Fruit fly (Drosophila melanogaster) whole organism, wandering third instar larva: Measurements from ENCODE around the gene ro.
A peak's percentile ranks its signal among the peaks of the same experiment; 100 is the strongest.

Experiments
- Abd-B ChIP-seq: fragments of >200 bp; optimal IDR thresholded peaks from 2 replicates; lab custom pipeline; 2017; ENCODE audit warnings: missing biosample characterization, missing genetic modification characterization
- CG32264 ChIP-seq: fragments of 200-800 bp; sonication (Bioruptor generic); optimal IDR thresholded peaks from 2 replicates; lab custom pipeline; 2016; ENCODE audit warnings: missing biosample characterization, missing genetic modification characterization
- CG9705 ChIP-seq: fragments of 200-800 bp; sonication (Bioruptor generic); optimal IDR thresholded peaks from 2 replicates; lab custom pipeline; 2018; ENCODE audit warnings: missing biosample characterization, mild to moderate bottlenecking, missing genetic modification characterization
- CrebA ChIP-seq: fragments of 200-800 bp; sonication (Bioruptor generic); optimal IDR thresholded peaks from 2 replicates; lab custom pipeline; 2016; ENCODE audit warnings: missing biosample characterization, mild to moderate bottlenecking, missing genetic modification characterization, borderline replicate concordance
- Dfd ChIP-seq: fragments of >200 bp; optimal IDR thresholded peaks from 2 replicates; lab custom pipeline; 2017; ENCODE audit warnings: missing biosample characterization, missing genetic modification characterization
- Dif ChIP-seq: fragments of 200-275, 200-300 bp; sonication (Bioruptor generic); optimal IDR thresholded peaks from 2 replicates; lab custom pipeline; 2018; ENCODE audit warnings: missing biosample characterization, missing genetic modification characterization; ENCODE audit not compliant: partially characterized antibody
- HLH106 ChIP-seq: fragments of 200-800 bp; optimal IDR thresholded peaks from 3 replicates; lab custom pipeline; 2019; ENCODE audit warnings: missing biosample characterization, mild to moderate bottlenecking, missing genetic modification characterization, moderate library complexity
- Hnf4 ChIP-seq: fragments of 200-800 bp; sonication (Bioruptor generic); optimal IDR thresholded peaks from 2 replicates; lab custom pipeline; 2016; ENCODE audit warnings: missing biosample characterization, mild to moderate bottlenecking, missing genetic modification characterization
- Hr78 ChIP-seq: fragments of >200 bp; optimal IDR thresholded peaks from 2 replicates; lab custom pipeline; 2017; ENCODE audit warnings: missing biosample characterization, missing genetic modification characterization
- Mio ChIP-seq: sonication (Bioruptor generic); optimal IDR thresholded peaks from 2 replicates; lab custom pipeline; 2016; ENCODE audit warnings: missing biosample characterization, missing genetic modification characterization
- Myc ChIP-seq: fragments of >200 bp; optimal IDR thresholded peaks from 2 replicates; lab custom pipeline; 2017
- N ChIP-seq: fragments of >200 bp; optimal IDR thresholded peaks from 2 replicates; lab custom pipeline; 2018; ENCODE audit warnings: missing biosample characterization, missing external identifiers, missing genetic modification characterization
- OdsH ChIP-seq: fragments of 200-800 bp; sonication (Bioruptor generic); optimal IDR thresholded peaks from 2 replicates; lab custom pipeline; 2016; ENCODE audit warnings: missing biosample characterization, mild to moderate bottlenecking, missing genetic modification characterization
- Rel ChIP-seq, 2 experiments: fragments of 200-800 bp; sonication (Bioruptor generic) in 1 of 2; optimal IDR thresholded peaks; 2 replicates in 1 of 2; 3 replicates in 1 of 2; lab custom pipeline; 2016 to 2019; ENCODE audit warnings: mild to moderate bottlenecking in 2 of 2, missing biosample characterization in 2 of 2, missing genetic modification characterization in 2 of 2, moderate library complexity in 1 of 2
- Sp1 ChIP-seq: fragments of 200-800 bp; sonication (Bioruptor generic); optimal IDR thresholded peaks from 3 replicates; lab custom pipeline; 2019; ENCODE audit warnings: missing biosample characterization, mild to moderate bottlenecking, missing genetic modification characterization, moderate library complexity
- Vsx2 ChIP-seq: fragments of 200-300, 225-300 bp; sonication (Bioruptor generic); optimal IDR thresholded peaks from 2 replicates; lab custom pipeline; 2018; ENCODE audit warnings: missing biosample characterization, missing genetic modification characterization; ENCODE audit not compliant: partially characterized antibody
- br ChIP-seq: fragments of 200-800 bp; sonication (Bioruptor generic); optimal IDR thresholded peaks from 2 replicates; lab custom pipeline; 2016; ENCODE audit warnings: missing biosample characterization, missing genetic modification characterization
- brk ChIP-seq: fragments of 200-800 bp; sonication (Bioruptor generic); optimal IDR thresholded peaks from 2 replicates; lab custom pipeline; 2016; ENCODE audit warnings: missing biosample characterization, mild to moderate bottlenecking, missing genetic modification characterization
- dl ChIP-seq, 2 experiments: fragments of 175-275, 200-275 bp in 1 of 2; fragments of 200-275 bp in 1 of 2; sonication (Bioruptor generic); optimal IDR thresholded peaks; lab custom pipeline; 2018; ENCODE audit warnings: mild to moderate bottlenecking in 2 of 2, missing biosample characterization in 2 of 2, missing genetic modification characterization in 2 of 2, moderate library complexity in 2 of 2; ENCODE audit not compliant: partially characterized antibody in 2 of 2, insufficient read depth in 1 of 2
- dmrt93B ChIP-seq: fragments of 200-800 bp; sonication (Bioruptor generic); optimal IDR thresholded peaks from 2 replicates; lab custom pipeline; 2018; ENCODE audit warnings: missing biosample characterization, mild to moderate bottlenecking, missing genetic modification characterization
- dsf ChIP-seq: sonication (Bioruptor generic); optimal IDR thresholded peaks from 2 replicates; lab custom pipeline; 2016; ENCODE audit warnings: missing biosample characterization, missing genetic modification characterization, borderline replicate concordance
- ey ChIP-seq: fragments of 200-800 bp; sonication (Bioruptor generic); optimal IDR thresholded peaks from 2 replicates; lab custom pipeline; 2016; ENCODE audit warnings: missing biosample characterization, missing genetic modification characterization
- foxo ChIP-seq, 2 experiments: fragments of 200-800 bp; sonication (Bioruptor generic); optimal IDR thresholded peaks; 2 replicates in 1 of 2; 3 replicates in 1 of 2; lab custom pipeline; 2016 to 2017; ENCODE audit warnings: missing biosample characterization in 2 of 2, missing genetic modification characterization in 2 of 2
- fru ChIP-seq: fragments of 200-800 bp; sonication (Bioruptor generic); optimal IDR thresholded peaks from 3 replicates; lab custom pipeline; 2016; ENCODE audit warnings: missing biosample characterization, mild to moderate bottlenecking, missing genetic modification characterization
- h ChIP-seq: fragments of 200-800 bp; sonication (Bioruptor generic); optimal IDR thresholded peaks from 3 replicates; lab custom pipeline; 2016; ENCODE audit warnings: missing biosample characterization, mild to moderate bottlenecking, missing genetic modification characterization
- jim ChIP-seq: fragments of 175-275, 200-325 bp; sonication (Bioruptor generic); optimal IDR thresholded peaks from 2 replicates; lab custom pipeline; 2016; ENCODE audit warnings: missing biosample characterization, mild to moderate bottlenecking, missing genetic modification characterization
- psq ChIP-seq: fragments of 200-800 bp; sonication (Bioruptor generic); optimal IDR thresholded peaks from 3 replicates; lab custom pipeline; 2017; ENCODE audit warnings: missing biosample characterization, mild to moderate bottlenecking, missing genetic modification characterization, moderate library complexity
- rgr ChIP-seq: fragments of 200-800 bp; sonication (Bioruptor generic); optimal IDR thresholded peaks from 3 replicates; lab custom pipeline; 2016; ENCODE audit warnings: missing biosample characterization, mild to moderate bottlenecking, missing genetic modification characterization
- sage ChIP-seq: fragments of 200-800 bp; sonication (Bioruptor generic); optimal IDR thresholded peaks from 2 replicates; lab custom pipeline; 2016; ENCODE audit warnings: missing biosample characterization, mild to moderate bottlenecking, missing genetic modification characterization
- tai ChIP-seq: sonication (Bioruptor generic); optimal IDR thresholded peaks from 2 replicates; lab custom pipeline; 2016; ENCODE audit warnings: missing biosample characterization, missing genetic modification characterization
- usp ChIP-seq: fragments of >200 bp; optimal IDR thresholded peaks from 2 replicates; lab custom pipeline; 2017; ENCODE audit warnings: missing biosample characterization, missing genetic modification characterization

The ro gene

DNA sequence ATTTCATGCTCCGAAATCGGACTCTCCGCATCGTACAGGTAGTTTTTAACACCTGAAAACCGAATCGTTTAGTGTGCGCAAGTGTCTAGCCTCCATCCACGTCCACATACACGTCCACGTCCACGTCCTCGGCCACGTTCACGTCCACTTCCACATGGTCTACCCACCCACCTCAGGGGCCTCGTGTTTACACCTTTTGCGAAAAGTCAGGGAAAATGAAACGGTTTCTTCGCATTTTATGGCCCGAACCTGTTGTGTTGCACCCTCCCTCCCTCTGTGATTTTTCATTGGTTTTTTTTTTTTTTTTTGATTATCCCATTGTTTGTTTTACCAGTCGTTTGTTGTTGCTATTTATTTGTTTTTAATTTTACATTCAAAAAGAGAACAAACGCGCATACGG, 6.2 kb upstream of the ro start:
- no peak for TF ChIP-seq Dif (GFP tag; lab: Kevin White, UChicago)
- TF ChIP-seq ey = no peak
- no peak for TF ChIP-seq rgr (GFP tag; lab: Kevin White, UChicago)
- no peak for TF ChIP-seq Myc (lab: Kevin White, UChicago)
- TF ChIP-seq N (GFP tag; lab: Kevin White, UChicago) = no peak
- TF ChIP-seq tai (GFP tag; lab: Kevin White, UChicago) = no peak
- TF ChIP-seq Hr78 (GFP tag; lab: Kevin White, UChicago) = no peak
- TF ChIP-seq Vsx2 (GFP tag; lab: Kevin White, UChicago) = no peak
- TF ChIP-seq brk (GFP tag; lab: Kevin White, UChicago) = no peak
- no peak for TF ChIP-seq Hnf4 (GFP tag; lab: Kevin White, UChicago)
- no peak for TF ChIP-seq psq (GFP tag; lab: Kevin White, UChicago)
- TF ChIP-seq CrebA (GFP tag; lab: Kevin White, UChicago) = no peak

DNA sequence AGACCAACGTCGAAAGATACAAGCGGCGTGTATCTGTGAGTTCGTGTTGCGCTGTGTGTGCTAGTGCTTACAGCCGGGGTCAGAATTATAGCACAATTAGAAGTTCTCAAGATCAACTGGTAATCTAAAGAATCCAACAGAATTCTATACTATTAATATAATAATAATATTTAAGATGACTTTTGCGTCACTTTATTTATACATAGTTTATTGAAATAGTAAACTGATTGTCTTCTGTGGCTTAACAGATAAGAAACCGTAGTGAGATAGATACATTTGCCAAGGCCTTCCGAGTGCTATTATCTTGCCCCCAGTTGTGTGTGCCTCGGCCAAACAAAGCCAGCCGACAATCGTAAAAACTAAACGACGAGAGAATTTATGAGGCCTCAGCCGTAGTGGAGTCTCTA, 5.3 kb upstream of the ro start:
- no peak for TF ChIP-seq Hr78 (GFP tag; lab: Kevin White, UChicago)
- peak; percentile 52 for TF ChIP-seq dmrt93B (GFP tag; lab: Kevin White, UChicago)
- TF ChIP-seq h (GFP tag; lab: Kevin White, UChicago) = peak; percentile 51
- TF ChIP-seq OdsH (GFP tag; lab: Kevin White, UChicago) = peak; percentile 72
- TF ChIP-seq rgr (GFP tag; lab: Kevin White, UChicago) = peak; percentile 74
- peak; percentile 35 for TF ChIP-seq ey
- peak; percentile 72 for TF ChIP-seq Sp1 (GFP tag; lab: Kevin White, UChicago)
- TF ChIP-seq tai (GFP tag; lab: Kevin White, UChicago) = peak; percentile 2
- TF ChIP-seq br = peak; percentile 16
- peak; percentile 19 for TF ChIP-seq CG9705 (GFP tag; lab: Kevin White, UChicago)
- no peak for TF ChIP-seq Dif (GFP tag; lab: Kevin White, UChicago)
- peak; percentile 67 for TF ChIP-seq HLH106
- peak; percentile 74 for TF ChIP-seq psq (GFP tag; lab: Kevin White, UChicago)
- peak in 1 of 2 experiments; percentile 75 for TF ChIP-seq foxo (GFP tag; optimal IDR thresholded peaks at IDR 0.05; lab: Kevin White, UChicago)
- TF ChIP-seq Hnf4 (GFP tag; lab: Kevin White, UChicago) = peak; percentile 16
- TF ChIP-seq Dfd (GFP tag; lab: Kevin White, UChicago) = no peak
- peak; percentile 57 for TF ChIP-seq fru
- peak; percentile 1 for TF ChIP-seq sage
- no peak for TF ChIP-seq brk (GFP tag; lab: Kevin White, UChicago)

DNA sequence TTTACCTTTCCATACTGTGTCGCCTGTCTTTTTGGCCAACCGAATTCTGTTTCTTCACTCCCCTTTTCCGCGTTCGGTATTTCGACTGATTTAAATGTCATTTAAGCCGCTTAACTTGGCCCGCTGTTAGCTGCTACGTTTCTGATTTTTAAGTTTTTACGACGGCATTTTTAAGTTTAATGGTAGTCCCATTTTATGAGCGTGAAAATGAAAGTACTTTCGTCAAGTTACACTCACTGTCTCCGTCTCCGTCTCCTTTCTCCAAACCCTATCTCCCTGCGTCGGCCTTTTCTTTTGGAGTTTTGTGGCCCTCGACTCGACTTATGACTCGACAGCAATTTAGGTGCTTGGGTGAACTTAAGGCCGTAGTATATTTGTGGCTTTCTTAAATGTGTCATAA, 4.2 kb upstream of the ro start:
- TF ChIP-seq CG32264 (GFP tag; lab: Kevin White, UChicago) (no peak), sage (no peak), dsf (GFP tag; lab: Kevin White, UChicago) (no peak), Mio (GFP tag; lab: Kevin White, UChicago) (no peak), Rel (GFP tag; optimal IDR thresholded peaks at IDR 0.05; lab: Kevin White, UChicago) (no peak), Rel (tag; optimal IDR thresholded peaks at IDR 0.05; lab: Kevin White, UChicago) (no peak), Sp1 (GFP tag; lab: Kevin White, UChicago) (no peak), Abd-B (GFP tag; lab: Kevin White, UChicago) (no peak)

DNA sequence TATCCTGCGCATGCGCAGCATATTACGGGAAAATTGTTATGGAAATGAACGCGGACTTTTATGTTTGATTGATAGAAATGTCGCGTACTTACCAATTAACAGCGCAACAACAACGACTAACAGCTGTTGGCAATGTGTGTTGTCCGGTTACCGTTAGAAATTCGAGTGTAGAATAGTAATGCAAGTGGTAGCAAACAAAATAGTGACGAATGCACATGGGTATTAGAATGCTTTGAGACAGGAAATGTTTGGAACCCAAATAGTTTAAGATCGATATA, 2.0 kb upstream of the ro start:
- no peak for TF ChIP-seq Dif (GFP tag; lab: Kevin White, UChicago)
- TF ChIP-seq brk (GFP tag; lab: Kevin White, UChicago) = no peak
- TF ChIP-seq usp (GFP tag; lab: Kevin White, UChicago) = no peak
- no peak for TF ChIP-seq Hnf4 (GFP tag; lab: Kevin White, UChicago)
- no peak for TF ChIP-seq Abd-B (GFP tag; lab: Kevin White, UChicago)
- TF ChIP-seq Dfd (GFP tag; lab: Kevin White, UChicago) = no peak
- TF ChIP-seq sage = no peak
- TF ChIP-seq CG9705 (GFP tag; lab: Kevin White, UChicago) = no peak
- TF ChIP-seq CG32264 (GFP tag; lab: Kevin White, UChicago) = no peak
- no peak for TF ChIP-seq dl (GFP tag; optimal IDR thresholded peaks at IDR 0.05; lab: Kevin White, UChicago; ENCODE audit: insufficient read depth in 1 of 2, partially characterized antibody in 2 of 2)
- no peak for TF ChIP-seq Myc (lab: Kevin White, UChicago)
- no peak for TF ChIP-seq jim (GFP tag; lab: Kevin White, UChicago)
- TF ChIP-seq h (GFP tag; lab: Kevin White, UChicago) = no peak
- no peak for TF ChIP-seq dmrt93B (GFP tag; lab: Kevin White, UChicago)
- TF ChIP-seq, all 38 proteins: peak for 0
